Fruit fly (Drosophila melanogaster) whole organism: ENCODE results near the gene CG42594.

Experiments used
- CG8478 ChIP-seq: fragments of >200 bp; optimal IDR thresholded peaks from 2 replicates; lab custom pipeline; 2018; ENCODE audit warnings: inconsistent platforms
- Dll ChIP-seq: fragments of >200 bp; optimal IDR thresholded peaks from 2 replicates; lab custom pipeline; 2017
- EcR ChIP-seq, 2 experiments: fragments of >200 bp; optimal IDR thresholded peaks; 2 replicates each; lab custom pipeline; 2017; ENCODE audit warnings: missing biosample characterization in 2 of 2, missing genetic modification characterization in 2 of 2, missing genetic modification reagents in 2 of 2
- pan ChIP-seq: fragments of >200 bp; optimal IDR thresholded peaks from 2 replicates; lab custom pipeline; 2017
- psq ChIP-seq: fragments of >200 bp; optimal IDR thresholded peaks from 2 replicates; lab custom pipeline; 2017
- usp ChIP-seq: fragments of >200 bp; optimal IDR thresholded peaks from 2 replicates; lab custom pipeline; 2017; ENCODE audit warnings: missing biosample characterization, missing genetic modification characterization, mixed read lengths

Gene CG42594

dm6 chrX:4840548-4841098 lies at the start of gene CG42594:
Gene CG42594, plus strand, starts transcription at chrX:4840833.
- no peak for TF ChIP-seq CG8478 (lab: Kevin White, UChicago)
- no peak for TF ChIP-seq usp (GFP tag; lab: Kevin White, UChicago)
- no peak for TF ChIP-seq EcR (GFP tag; optimal IDR thresholded peaks at IDR 0.05; lab: Kevin White, UChicago)
- TF ChIP-seq pan (lab: Kevin White, UChicago) = no peak
- no peak for TF ChIP-seq psq (lab: Kevin White, UChicago)
- TF ChIP-seq Dll (lab: Kevin White, UChicago) = no peak

dm6 chrX:4804762-4805161 lies 35.9 kb upstream of the CG42594 start, which contains the start of gene CG2861:
Gene CG2861, minus strand, starts transcription at chrX:4804862.
- no peak for TF ChIP-seq pan (lab: Kevin White, UChicago)
- no peak for TF ChIP-seq CG8478 (lab: Kevin White, UChicago)
- no peak for TF ChIP-seq Dll (lab: Kevin White, UChicago)
- TF ChIP-seq EcR (GFP tag; optimal IDR thresholded peaks at IDR 0.05; lab: Kevin White, UChicago) = no peak
- no peak for TF ChIP-seq psq (lab: Kevin White, UChicago)
- TF ChIP-seq usp (GFP tag; lab: Kevin White, UChicago) = no peak

dm6 chrX:4807826-4808225 lies 32.8 kb upstream of the CG42594 start:
- no peak for TF ChIP-seq Dll (lab: Kevin White, UChicago)
- no peak for TF ChIP-seq psq (lab: Kevin White, UChicago)

dm6 chrX:4825674-4826073 lies 15.0 kb upstream of the CG42594 start, which contains the start of gene CG12682:
Gene CG12682, plus strand, starts transcription at chrX:4825974.
- no peak for TF ChIP-seq pan (lab: Kevin White, UChicago)
- TF ChIP-seq psq (lab: Kevin White, UChicago) = no peak
- no peak for TF ChIP-seq Dll (lab: Kevin White, UChicago)
- TF ChIP-seq CG8478 (lab: Kevin White, UChicago) = no peak
- no peak for TF ChIP-seq EcR (GFP tag; optimal IDR thresholded peaks at IDR 0.05; lab: Kevin White, UChicago)
- no peak for TF ChIP-seq usp (GFP tag; lab: Kevin White, UChicago)

- TF ChIP-seq psq (lab: Kevin White, UChicago) (no peak), usp (GFP tag; lab: Kevin White, UChicago) (no peak), CG8478 (lab: Kevin White, UChicago) (no peak), EcR (GFP tag; optimal IDR thresholded peaks at IDR 0.05; lab: Kevin White, UChicago) (no peak), Dll (lab: Kevin White, UChicago) (no peak), pan (lab: Kevin White, UChicago) (no peak)
These were observed 8.7 kb downstream of the CG42594 start for dm6 chrX:4849376-4849775.

- TF ChIP-seq usp (GFP tag; lab: Kevin White, UChicago) = no peak
- no peak for TF ChIP-seq CG8478 (lab: Kevin White, UChicago)
- no peak for TF ChIP-seq pan (lab: Kevin White, UChicago)
- no peak for TF ChIP-seq EcR (GFP tag; optimal IDR thresholded peaks at IDR 0.05; lab: Kevin White, UChicago)
- TF ChIP-seq psq (lab: Kevin White, UChicago) = no peak
- no peak for TF ChIP-seq Dll (lab: Kevin White, UChicago)
These were observed 19.6 kb downstream of the CG42594 start for dm6 chrX:4860266-4860665.

- TF ChIP-seq EcR (GFP tag; optimal IDR thresholded peaks at IDR 0.05; lab: Kevin White, UChicago) (no peak), psq (lab: Kevin White, UChicago) (no peak), CG8478 (lab: Kevin White, UChicago) (no peak), usp (GFP tag; lab: Kevin White, UChicago) (no peak), pan (lab: Kevin White, UChicago) (no peak), Dll (lab: Kevin White, UChicago) (no peak)
These were observed 34.7 kb downstream of the CG42594 start, which contains the start of gene boil for dm6 chrX:4875370-4875769. Gene boil, plus strand, starts transcription at chrX:4875670.

- TF ChIP-seq psq (lab: Kevin White, UChicago) = no peak
- TF ChIP-seq CG8478 (lab: Kevin White, UChicago) = no peak
- TF ChIP-seq pan (lab: Kevin White, UChicago) = no peak
These were observed 45.2 kb downstream of the CG42594 start for dm6 chrX:4885875-4886274.

dm6 chrX:4894596-4894995 lies 54.0 kb downstream of the CG42594 start:
- no peak for TF ChIP-seq psq (lab: Kevin White, UChicago)
- TF ChIP-seq pan (lab: Kevin White, UChicago) = no peak
- no peak for TF ChIP-seq CG8478 (lab: Kevin White, UChicago)
- no peak for TF ChIP-seq usp (GFP tag; lab: Kevin White, UChicago)
- TF ChIP-seq EcR (GFP tag; optimal IDR thresholded peaks at IDR 0.05; lab: Kevin White, UChicago) = no peak
- TF ChIP-seq Dll (lab: Kevin White, UChicago) = no peak

- TF ChIP-seq Dll (lab: Kevin White, UChicago) (no peak), CG8478 (lab: Kevin White, UChicago) (no peak), pan (lab: Kevin White, UChicago) (no peak), EcR (GFP tag; optimal IDR thresholded peaks at IDR 0.05; lab: Kevin White, UChicago) (no peak), usp (GFP tag; lab: Kevin White, UChicago) (no peak), psq (lab: Kevin White, UChicago) (no peak)
These were observed 56.3 kb downstream of the CG42594 start for dm6 chrX:4896892-4897291.

dm6 chrX:4906573-4906972 lies 65.9 kb downstream of the CG42594 start, which contains the start of gene CG6927:
Gene CG6927, plus strand, starts transcription at chrX:4906900.
- TF ChIP-seq CG8478 (lab: Kevin White, UChicago) (no peak), Dll (lab: Kevin White, UChicago) (no peak), psq (lab: Kevin White, UChicago) (no peak), EcR (GFP tag; optimal IDR thresholded peaks at IDR 0.05; lab: Kevin White, UChicago) (no peak), usp (GFP tag; lab: Kevin White, UChicago) (no peak), pan (lab: Kevin White, UChicago) (no peak)
